Fruit fly (Drosophila melanogaster): ENCODE results near the gene gnu.

DNA sequence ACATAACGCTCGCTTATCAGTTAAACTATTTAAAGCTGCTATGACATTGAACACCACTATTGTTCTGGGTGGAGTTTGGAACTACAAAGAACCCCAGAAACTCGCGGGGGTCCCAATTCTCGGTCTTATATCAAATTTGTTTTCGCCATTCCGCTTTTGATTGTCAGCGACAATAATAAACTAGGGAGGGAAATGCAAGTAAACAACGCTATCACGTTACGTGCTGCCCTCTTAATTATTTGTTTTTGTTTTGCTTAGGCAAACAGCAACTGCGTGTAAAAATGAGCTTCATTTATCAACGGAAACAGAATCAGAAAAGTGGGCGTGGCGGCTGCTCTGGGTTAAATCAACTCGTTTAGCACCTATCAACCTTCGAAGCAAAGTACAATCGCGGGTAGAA, 23.0 kb downstream of the gnu start:
- TF ChIP-seq CG15601 (tag; optimal IDR thresholded peaks at IDR 0.05) (peak; percentile 66), pan (optimal IDR thresholded peaks at IDR 0.05) (no peak), pan (GFP tag; optimal IDR thresholded peaks at IDR 0.05 in 1 of 2, IDR thresholded peaks at IDR 0.05 in 1 of 2) (peak in 1 of 2 experiments; percentile 18), ash1 (GFP tag; optimal IDR thresholded peaks at IDR 0.05) (no peak), CkIIα-i1 (GFP tag; IDR thresholded peaks at IDR 0.05) (no peak), CG10462 (GFP tag; optimal IDR thresholded peaks at IDR 0.05) (no peak), CG6683 (GFP tag; optimal IDR thresholded peaks at IDR 0.05) (no peak)

Measured in whole organism, embryonic.